Worm (Caenorhabditis elegans) whole organism, L4/young adult: Measurements from ENCODE around the gene lgc-48.

Experiments used
- dao-5 ChIP-seq: sonication (generic microtip); optimal IDR thresholded peaks from 2 replicates; lab custom pipeline; 2016; ENCODE audit warnings: missing genotype, missing genetic modification characterization, moderate library complexity, missing compliant biosample characterization
- him-1 ChIP-seq: sonication (generic microtip); optimal IDR thresholded peaks from 2 replicates; lab custom pipeline; 2016; ENCODE audit warnings: missing genotype, missing genetic modification reagents, missing genetic modification characterization, missing compliant biosample characterization

ce11 chrV:13366488-13366887, 26.4 kb downstream of the lgc-48 start:
- no peak for TF ChIP-seq him-1 (tag; lab: Kevin White, UChicago)
- no peak for TF ChIP-seq dao-5 (tag; lab: Kevin White, UChicago)
